Worm (Caenorhabditis elegans): ENCODE data around the gene mks-2.

The mks-2 gene

ce11 chrII:6259867-6260266 lies 40.6 kb upstream of the mks-2 start, which contains the start of gene F13H8.11:
Gene F13H8.11, minus strand, starts transcription at chrII:6260021.
- TF ChIP-seq nhr-12 (tag; optimal IDR thresholded peaks at IDR 0.05) (no peak), lin-35 (GFP tag; optimal IDR thresholded peaks at IDR 0.05) (peak in 1 of 2 experiments; percentile 8), nhr-77 (tag; optimal IDR thresholded peaks at IDR 0.05) (no peak), elt-2 (tag; optimal IDR thresholded peaks at IDR 0.05) (peak; percentile 29)

- no peak for TF ChIP-seq egl-27 (tag; optimal IDR thresholded peaks at IDR 0.05)
- no peak for TF ChIP-seq efl-1 (optimal IDR thresholded peaks at IDR 0.05)
- TF ChIP-seq efl-1 (GFP tag; optimal IDR thresholded peaks at IDR 0.05 in 1 of 2): peak in 1 of 2 experiments; percentile 8
- peak; percentile 25 for TF ChIP-seq blmp-1 (tag; optimal IDR thresholded peaks at IDR 0.05)
- TF ChIP-seq unc-62 (GFP tag; optimal IDR thresholded peaks at IDR 0.05): no peak
- peak; percentile 13 for TF ChIP-seq nhr-85 (tag)
Observed at ce11 chrII:6257220-6257877, 38.1 kb upstream of the mks-2 start.

- TF ChIP-seq mef-2 (tag; optimal IDR thresholded peaks at IDR 0.05) (no peak), sox-4 (tag; optimal IDR thresholded peaks at IDR 0.05) (no peak), ceh-90 (tag; optimal IDR thresholded peaks at IDR 0.05) (no peak), rnt-1 (tag; optimal IDR thresholded peaks at IDR 0.05) (no peak), blmp-1 (tag; optimal IDR thresholded peaks at IDR 0.05) (no peak), nhr-84 (tag; optimal IDR thresholded peaks at IDR 0.05) (no peak), sptf-1 (tag; optimal IDR thresholded peaks at IDR 0.05) (no peak), mep-1 (tag; optimal IDR thresholded peaks at IDR 0.05) (no peak)
Observed at ce11 chrII:6256024-6256423, 36.8 kb upstream of the mks-2 start, which contains the start of gene F13H8.5. Gene F13H8.5, minus strand, starts transcription at chrII:6256124.

- TF ChIP-seq efl-1 (optimal IDR thresholded peaks at IDR 0.05): no peak
- TF ChIP-seq efl-1 (GFP tag; optimal IDR thresholded peaks at IDR 0.05 in 1 of 2): peak in 1 of 2 experiments; percentile 87
- peak; percentile 23 for TF ChIP-seq nhr-85 (tag)
- TF ChIP-seq lin-35 (GFP tag; optimal IDR thresholded peaks at IDR 0.05): no peak
Observed at ce11 chrII:6252707-6253106, 33.5 kb upstream of the mks-2 start.

DNA sequence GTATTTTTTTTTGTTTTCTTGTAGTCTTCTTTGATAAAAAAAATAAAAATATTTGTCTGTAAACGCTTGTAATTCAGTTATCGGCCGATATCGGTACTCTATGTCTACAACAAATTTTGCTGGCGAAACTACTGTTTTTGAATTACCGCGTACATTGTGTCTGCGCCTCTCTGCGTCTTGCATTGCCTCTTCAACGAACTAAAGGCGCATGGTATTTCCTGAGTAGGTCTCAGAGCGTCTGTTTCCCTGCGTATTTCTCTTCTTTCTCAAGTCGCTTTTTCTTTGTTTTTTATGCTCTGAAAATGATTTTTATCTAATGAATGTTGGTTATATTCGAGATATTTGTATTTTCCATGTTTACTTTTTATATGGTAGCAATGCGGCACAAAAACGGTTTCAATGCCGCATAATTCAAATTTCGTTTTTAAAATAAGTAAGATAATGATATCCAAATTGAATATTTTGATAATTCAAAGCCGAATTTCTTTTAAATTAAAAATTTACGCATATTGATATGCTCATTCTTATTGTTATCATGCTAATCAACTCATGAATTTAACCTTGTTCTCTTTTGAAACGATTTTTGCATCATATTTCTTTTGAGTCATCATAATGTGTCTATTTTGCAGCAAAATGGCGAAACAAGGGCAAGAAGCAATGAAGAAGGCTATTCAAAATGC lies 31.7 kb upstream of the mks-2 start, which contains the start of gene phb-2:
TSS of gene phb-2 (plus strand) at position 630 of the 680 bp plus-strand sequence.
- no peak for TF ChIP-seq fkh-4 (tag; optimal IDR thresholded peaks at IDR 0.05; ENCODE audit: borderline replicate concordance)
- no peak for TF ChIP-seq pqm-1 (tag; optimal IDR thresholded peaks at IDR 0.05)
- no peak for TF ChIP-seq unc-62 (GFP tag; optimal IDR thresholded peaks at IDR 0.05)
- no peak for TF ChIP-seq nhr-12 (tag; optimal IDR thresholded peaks at IDR 0.05)
- TF ChIP-seq efl-3 (GFP tag; optimal IDR thresholded peaks at IDR 0.05): no peak
- TF ChIP-seq lsy-2 (tag; optimal IDR thresholded peaks at IDR 0.05): peak; percentile 86 to 94
- TF ChIP-seq nhr-84 (tag; optimal IDR thresholded peaks at IDR 0.05): no peak
- no peak for TF ChIP-seq ztf-11 (tag; optimal IDR thresholded peaks at IDR 0.05)
- peak; percentile 84 for TF ChIP-seq mep-1 (tag; optimal IDR thresholded peaks at IDR 0.05)
- peak; percentile 57 to 85 (median 82) for TF ChIP-seq ceh-82 (tag; optimal IDR thresholded peaks at IDR 0.05)
- peak; percentile 17 for TF ChIP-seq C04F5.9 (tag; optimal IDR thresholded peaks at IDR 0.05)
- peak; percentile 44 for TF ChIP-seq ztf-4 (tag; optimal IDR thresholded peaks at IDR 0.05)
- TF ChIP-seq aha-1 (tag; optimal IDR thresholded peaks at IDR 0.05): no peak
- TF ChIP-seq isw-1 (GFP tag; IDR thresholded peaks at IDR 0.05): peak; percentile 85
- peak in 1 of 2 experiments; percentile 78 for TF ChIP-seq mdl-1 (tag; optimal IDR thresholded peaks at IDR 0.05)
- TF ChIP-seq nhr-19 (GFP tag; conservative IDR thresholded peaks at IDR 0.05): peak; percentile 79
- TF ChIP-seq nhr-77 (tag; optimal IDR thresholded peaks at IDR 0.05): peak; percentile 43
- peak; percentile 98 to 100 for TF ChIP-seq lin-35 (GFP tag; optimal IDR thresholded peaks at IDR 0.05)
- TF ChIP-seq elt-3 (tag; optimal IDR thresholded peaks at IDR 0.05): peak in 2 of 6 experiments; percentile 59 to 73
- peak; percentile 46 for TF ChIP-seq nhr-11 (tag; optimal IDR thresholded peaks at IDR 0.05)
- TF ChIP-seq irx-1 (tag; optimal IDR thresholded peaks at IDR 0.05): peak; percentile 49
- no peak for TF ChIP-seq hlh-17 (GFP tag; optimal IDR thresholded peaks at IDR 0.05; ENCODE audit: borderline replicate concordance)
- TF ChIP-seq efl-1 (optimal IDR thresholded peaks at IDR 0.05): peak; percentile 92 to 99
- peak; percentile 98 to 100 for TF ChIP-seq efl-1 (GFP tag; optimal IDR thresholded peaks at IDR 0.05 in 1 of 2)
- no peak for TF ChIP-seq nhr-28 (tag; optimal IDR thresholded peaks at IDR 0.05)
- peak; percentile 87 for TF ChIP-seq skn-1 (tag; optimal IDR thresholded peaks at IDR 0.05)
- no peak for TF ChIP-seq pag-3 (tag; optimal IDR thresholded peaks at IDR 0.05; ENCODE audit: borderline replicate concordance, insufficient read depth)
- TF ChIP-seq nhr-20 (tag; optimal IDR thresholded peaks at IDR 0.05): peak; percentile 79
- peak; percentile 91 for TF ChIP-seq nhr-85 (tag)
- 0 out of 2 replicates have a peak, but pooled peaks have one; percentile 46 for TF ChIP-seq ceh-88 (GFP tag; IDR thresholded peaks at IDR 0.05)
- peak; percentile 7 for TF ChIP-seq hpl-2 (GFP tag; optimal IDR thresholded peaks at IDR 0.05)
- no peak for TF ChIP-seq zip-4 (GFP tag; optimal IDR thresholded peaks at IDR 0.05)
